Worm (Caenorhabditis elegans): ENCODE data around the gene srr-10.

Gene srr-10

ce11 chrV:7781511-7781910, 46.1 kb downstream of the srr-10 start, which contains the start of gene cyp-32A1:
Gene cyp-32A1 (plus strand): TSS chrV:7781811.
- TF ChIP-seq sma-9 (GFP tag; optimal IDR thresholded peaks at IDR 0.05) (no peak), sma-9 (tag; optimal IDR thresholded peaks at IDR 0.05) (no peak), ztf-1 (GFP tag; conservative IDR thresholded peaks at IDR 0.05) (no peak), aly-2 (tag; optimal IDR thresholded peaks at IDR 0.05) (no peak), ztf-11 (tag; optimal IDR thresholded peaks at IDR 0.05) (no peak), nhr-77 (tag; optimal IDR thresholded peaks at IDR 0.05) (no peak), snpc-4 (tag; optimal IDR thresholded peaks at IDR 0.05) (no peak), crh-2 (tag; optimal IDR thresholded peaks at IDR 0.05) (no peak), fos-1 (tag; optimal IDR thresholded peaks at IDR 0.05) (no peak), peb-1 (tag; optimal IDR thresholded peaks at IDR 0.05) (no peak), gmeb-1 (tag; optimal IDR thresholded peaks at IDR 0.05) (no peak), alr-1 (tag; optimal IDR thresholded peaks at IDR 0.05) (no peak), lin-13 (GFP tag; optimal IDR thresholded peaks at IDR 0.05) (no peak), unc-62 (GFP tag; optimal IDR thresholded peaks at IDR 0.05) (no peak), elt-1 (tag; optimal IDR thresholded peaks at IDR 0.05) (no peak), dmd-4 (tag; optimal IDR thresholded peaks at IDR 0.05) (no peak), R02D3.7 (tag; optimal IDR thresholded peaks at IDR 0.05) (no peak)

ce11 chrV:7785117-7785516, 49.7 kb downstream of the srr-10 start, which contains the start of gene C26F1.1:
Gene C26F1.1 (plus strand): TSS chrV:7785417.
- no peak for TF ChIP-seq nhr-12 (tag; optimal IDR thresholded peaks at IDR 0.05)
- TF ChIP-seq lin-13 (GFP tag; optimal IDR thresholded peaks at IDR 0.05) = no peak
- no peak for TF ChIP-seq nhr-237 (tag; optimal IDR thresholded peaks at IDR 0.05)
- TF ChIP-seq nhr-6 (tag; optimal IDR thresholded peaks at IDR 0.05) = no peak
- no peak for TF ChIP-seq nhr-10 (tag; optimal IDR thresholded peaks at IDR 0.05)
- no peak for TF ChIP-seq nhr-129 (tag; optimal IDR thresholded peaks at IDR 0.05)
- no peak for TF ChIP-seq skn-1 (tag; optimal IDR thresholded peaks at IDR 0.05)
- TF ChIP-seq mdl-1 (tag; optimal IDR thresholded peaks at IDR 0.05) = no peak
- TF ChIP-seq ZK546.5 (tag; optimal IDR thresholded peaks at IDR 0.05) = no peak
- TF ChIP-seq alr-1 (tag; optimal IDR thresholded peaks at IDR 0.05) = no peak
- no peak for TF ChIP-seq elt-3 (tag; optimal IDR thresholded peaks at IDR 0.05)
- TF ChIP-seq dmd-4 (tag; optimal IDR thresholded peaks at IDR 0.05) = no peak
- no peak for TF ChIP-seq nhr-23 (tag; optimal IDR thresholded peaks at IDR 0.05)

ce11 chrV:7785885-7786284, 50.5 kb downstream of the srr-10 start:
- TF ChIP-seq nhr-129 (tag; optimal IDR thresholded peaks at IDR 0.05) (no peak), ztf-4 (tag; optimal IDR thresholded peaks at IDR 0.05) (no peak), egl-27 (tag; optimal IDR thresholded peaks at IDR 0.05) (no peak), ZK546.5 (tag; optimal IDR thresholded peaks at IDR 0.05) (no peak), C34F6.9 (tag; optimal IDR thresholded peaks at IDR 0.05) (no peak)

Data from whole organism, L2 larva.